Fruit fly (Drosophila melanogaster) S2 (cell line): ENCODE data around the gene AIMP2.

ENCODE experiments used
- CG8478 ChIP-seq: fragments of >200 bp; optimal IDR thresholded peaks from 2 replicates; lab custom pipeline; 2018
- CTCF ChIP-seq, 2 experiments: fragments of >200 bp; optimal IDR thresholded peaks; 2 replicates each; lab custom pipeline; 2018

- TF ChIP-seq CTCF (optimal IDR thresholded peaks at IDR 0.05; lab: Kevin White, UChicago), result no peak
- TF ChIP-seq CG8478 (lab: Kevin White, UChicago), result no peak
These were observed 13.8 kb downstream of the AIMP2 start for dm6 chr3L:15597037-15597785.
